Fruit fly (Drosophila melanogaster) whole organism, adult: Measurements from ENCODE around the gene sstn.

Experiments
- CG11617 ChIP-seq: fragments of 200-800 bp; sonication (Bioruptor generic); optimal IDR thresholded peaks from 2 replicates; lab custom pipeline; 2017; ENCODE audit warnings: mild to moderate bottlenecking, missing biosample characterization, missing genetic modification reagents, missing genetic modification characterization
- CG12768 ChIP-seq: fragments of 200-800 bp; sonication (Bioruptor generic); optimal IDR thresholded peaks from 2 replicates; lab custom pipeline; 2017; ENCODE audit warnings: missing biosample characterization, missing genetic modification characterization, mild to moderate bottlenecking, moderate library complexity, missing genetic modification reagents
- CG14711 ChIP-seq: fragments of 200-800 bp; sonication (Bioruptor generic); optimal IDR thresholded peaks from 2 replicates; lab custom pipeline; 2018; ENCODE audit warnings: missing biosample characterization, mild to moderate bottlenecking, missing genetic modification characterization, moderate library complexity
- CG1620 ChIP-seq: fragments of 200-800 bp; sonication (Bioruptor generic); optimal IDR thresholded peaks from 2 replicates; lab custom pipeline; 2016; ENCODE audit warnings: missing biosample characterization, missing genetic modification characterization
- CG33017 ChIP-seq: fragments of 200-800 bp; sonication (Bioruptor generic); optimal IDR thresholded peaks from 2 replicates; lab custom pipeline; 2018; ENCODE audit warnings: missing biosample characterization, mild to moderate bottlenecking, missing genetic modification characterization, moderate library complexity
- CG5204 ChIP-seq: fragments of 200-800 bp; sonication (Bioruptor generic); optimal IDR thresholded peaks from 2 replicates; lab custom pipeline; 2016; ENCODE audit warnings: missing biosample characterization, missing genetic modification characterization
- CG7045 ChIP-seq: fragments of 200-800 bp; sonication (Bioruptor generic); optimal IDR thresholded peaks from 2 replicates; lab custom pipeline; 2017; ENCODE audit warnings: missing biosample characterization, mild to moderate bottlenecking, missing genetic modification characterization
- CG7101 ChIP-seq: fragments of 200-800 bp; sonication (Bioruptor generic); optimal IDR thresholded peaks from 2 replicates; lab custom pipeline; 2018; ENCODE audit warnings: missing biosample characterization, mild to moderate bottlenecking, missing genetic modification characterization, moderate library complexity
- Clk ChIP-seq: fragments of 200-800 bp; sonication (Bioruptor generic); optimal IDR thresholded peaks from 2 replicates; lab custom pipeline; 2017; ENCODE audit warnings: missing biosample characterization, missing genetic modification characterization
- Crg-1 ChIP-seq: fragments of 200-800 bp; sonication (Bioruptor generic); optimal IDR thresholded peaks from 2 replicates; lab custom pipeline; 2016; ENCODE audit warnings: missing biosample characterization, missing genetic modification characterization
- Hr96 ChIP-seq: fragments of 200-800 bp; sonication (Bioruptor generic); optimal IDR thresholded peaks from 2 replicates; lab custom pipeline; 2016; ENCODE audit warnings: missing biosample characterization, missing genetic modification characterization
- Mnt ChIP-seq: fragments of 200-800 bp; sonication (Bioruptor generic); optimal IDR thresholded peaks from 2 replicates; lab custom pipeline; 2016; ENCODE audit warnings: missing biosample characterization, mild to moderate bottlenecking, missing genetic modification characterization
- bab1 ChIP-seq: fragments of 200-800 bp; sonication (Bioruptor generic); optimal IDR thresholded peaks from 3 replicates; lab custom pipeline; 2019; ENCODE audit warnings: missing biosample characterization, mild to moderate bottlenecking, missing genetic modification characterization, moderate library complexity
- cic ChIP-seq: fragments of 200-800 bp; sonication (Bioruptor generic); optimal IDR thresholded peaks from 2 replicates; lab custom pipeline; 2017; ENCODE audit warnings: missing biosample characterization, mild to moderate bottlenecking, missing genetic modification characterization, moderate library complexity
- cnc ChIP-seq, 2 experiments: fragments of >200 bp; optimal IDR thresholded peaks; 2 replicates each; lab custom pipeline; 2017
- kay ChIP-seq: fragments of 200-800 bp; sonication (Bioruptor generic); peaks from one replicate; lab custom pipeline; 2016; ENCODE audit warnings: missing biosample characterization, missing genetic modification characterization, borderline replicate concordance
- ovo ChIP-seq: fragments of 200-800 bp; sonication (Bioruptor generic); optimal IDR thresholded peaks from 2 replicates; lab custom pipeline; 2016; ENCODE audit warnings: missing biosample characterization, missing genetic modification characterization
- pad ChIP-seq: fragments of 200-800 bp; sonication (Bioruptor generic); optimal IDR thresholded peaks from 3 replicates; lab custom pipeline; 2017; ENCODE audit warnings: missing biosample characterization, missing genetic modification characterization, mild to moderate bottlenecking, moderate library complexity, missing genetic modification reagents
- tj ChIP-seq: fragments of 200-800 bp; sonication (Bioruptor generic); optimal IDR thresholded peaks from 3 replicates; lab custom pipeline; 2017; ENCODE audit warnings: missing biosample characterization, mild to moderate bottlenecking, missing genetic modification characterization, moderate library complexity
- toe ChIP-seq: fragments of 200-800 bp; sonication (Bioruptor generic); optimal IDR thresholded peaks from 2 replicates; lab custom pipeline; 2016; ENCODE audit warnings: missing biosample characterization, missing genetic modification characterization

Gene sstn

DNA sequence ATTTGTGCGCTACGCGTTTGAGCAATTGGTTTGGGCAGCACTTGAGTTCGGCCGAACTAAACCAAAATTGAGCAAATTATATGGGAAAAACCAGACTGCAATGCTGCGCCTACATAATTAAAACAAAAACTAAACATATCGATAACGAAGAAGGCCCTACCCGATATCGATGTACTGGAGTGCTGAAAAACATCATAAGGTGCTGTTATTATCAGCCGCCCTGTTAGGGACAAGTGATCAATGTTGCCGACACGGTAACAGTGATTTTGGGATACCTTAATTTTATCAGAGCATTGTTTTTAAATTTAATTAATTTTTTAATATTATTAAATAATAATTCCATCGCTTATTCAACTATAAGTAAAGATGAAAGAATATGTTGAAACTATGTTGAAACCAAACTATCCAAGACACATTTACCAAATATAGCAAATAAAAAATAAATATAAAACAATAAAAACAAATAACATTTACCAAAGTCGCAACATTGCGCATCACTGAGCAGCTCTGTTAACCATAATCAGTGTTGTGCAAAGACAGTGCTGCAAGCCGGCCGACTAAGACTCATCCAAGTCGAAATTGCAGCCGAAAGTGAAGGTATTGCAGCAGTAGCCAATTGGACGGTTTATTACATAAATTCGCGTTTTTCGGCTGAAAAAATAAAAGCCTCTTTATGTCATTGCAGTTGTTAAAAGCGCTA, at the start of gene sstn, which contains the start of the genes Plp and GlyRS:
Gene sstn, minus strand, starts transcription at position 131 of the 700 bp plus-strand sequence.
Gene Plp, minus strand, starts transcription at position 136 of the 700 bp plus-strand sequence.
Gene GlyRS, plus strand, starts transcription at position 554 of the 700 bp plus-strand sequence.
- TF ChIP-seq CG33017 (tag; lab: Kevin White, UChicago) (no peak), pad (GFP tag; lab: Kevin White, UChicago) (peak; percentile 64), CG5204 (GFP tag; lab: Kevin White, UChicago) (no peak), Hr96 (no peak), CG7101 (tag; lab: Kevin White, UChicago) (peak; percentile 58), cic (GFP tag; lab: Kevin White, UChicago) (no peak), CG14711 (tag; lab: Kevin White, UChicago) (peak; percentile 60), Crg-1 (GFP tag; lab: Kevin White, UChicago) (peak; percentile 31), bab1 (GFP tag; lab: Kevin White, UChicago) (peak; percentile 58), cnc (optimal IDR thresholded peaks at IDR 0.05; lab: Kevin White, UChicago) (no peak), ovo (GFP tag; lab: Kevin White, UChicago) (peak; percentile 37), CG12768 (peak; percentile 54), kay (GFP tag; lab: Kevin White, UChicago) (peak; percentile 81), Mnt (peak; percentile 61), tj (GFP tag; lab: Kevin White, UChicago) (peak; percentile 34), Clk (no peak), CG1620 (GFP tag; lab: Kevin White, UChicago) (no peak), CG7045 (peak; percentile 36), CG11617 (GFP tag; lab: Kevin White, UChicago) (peak; percentile 57), toe (GFP tag; lab: Kevin White, UChicago) (no peak)

DNA sequence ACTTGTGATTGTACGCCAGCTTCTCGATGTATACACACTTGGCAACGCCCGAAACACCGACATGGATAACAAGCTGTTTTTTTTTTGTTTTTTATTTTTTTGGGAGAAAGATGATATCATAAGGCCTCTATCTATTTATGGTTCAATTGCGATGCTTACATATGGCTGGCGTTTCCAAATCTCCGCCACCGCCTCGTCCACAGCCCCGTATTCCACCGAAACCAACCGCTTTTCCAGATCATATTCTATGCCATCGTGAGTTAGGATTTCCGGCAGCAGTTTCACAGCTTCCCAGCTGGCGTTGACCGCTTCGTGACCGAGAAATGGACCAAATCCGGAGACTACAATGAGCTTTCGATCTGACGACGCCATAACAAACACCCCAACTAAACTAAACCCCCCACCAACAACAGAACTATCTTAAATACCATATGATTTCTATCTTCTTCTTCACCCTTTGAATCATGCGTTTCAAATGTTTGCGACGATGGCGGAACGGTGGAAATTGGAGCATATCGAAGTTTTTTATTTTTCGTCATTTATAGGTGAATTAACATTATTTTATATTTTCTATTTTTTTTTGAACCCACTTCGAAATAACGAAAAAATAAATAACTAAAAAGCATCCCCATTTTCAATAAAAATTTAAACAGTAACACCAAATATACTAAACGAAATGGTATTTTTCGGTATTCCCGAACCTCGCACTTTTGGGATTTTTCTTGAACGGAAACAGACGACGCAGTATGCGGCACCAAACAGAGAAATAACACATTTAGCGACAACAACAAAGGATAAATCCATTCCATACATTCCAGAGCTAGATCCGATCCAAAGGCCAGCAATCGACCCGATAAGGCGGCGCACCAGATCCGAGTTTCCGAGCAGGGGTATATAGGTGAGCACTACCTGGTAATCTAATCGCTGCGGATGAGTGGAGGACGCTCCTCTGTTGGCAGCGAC, 49.4 kb upstream of the sstn start, which contains the start of the genes CG32147 and Pex3:
Gene CG32147, minus strand, starts transcription at position 422 of the 963 bp plus-strand sequence.
Gene Pex3, plus strand, starts transcription at position 718 of the 963 bp plus-strand sequence.
- TF ChIP-seq tj (GFP tag; lab: Kevin White, UChicago) (peak; percentile 18), Clk (no peak), CG1620 (GFP tag; lab: Kevin White, UChicago) (peak; percentile 18), CG11617 (GFP tag; lab: Kevin White, UChicago) (no peak), CG12768 (no peak), kay (GFP tag; lab: Kevin White, UChicago) (peak; percentile 74), CG33017 (tag; lab: Kevin White, UChicago) (no peak), cnc (optimal IDR thresholded peaks at IDR 0.05; lab: Kevin White, UChicago) (no peak), toe (GFP tag; lab: Kevin White, UChicago) (no peak), cic (GFP tag; lab: Kevin White, UChicago) (no peak), pad (GFP tag; lab: Kevin White, UChicago) (no peak), Mnt (peak; percentile 21)

DNA sequence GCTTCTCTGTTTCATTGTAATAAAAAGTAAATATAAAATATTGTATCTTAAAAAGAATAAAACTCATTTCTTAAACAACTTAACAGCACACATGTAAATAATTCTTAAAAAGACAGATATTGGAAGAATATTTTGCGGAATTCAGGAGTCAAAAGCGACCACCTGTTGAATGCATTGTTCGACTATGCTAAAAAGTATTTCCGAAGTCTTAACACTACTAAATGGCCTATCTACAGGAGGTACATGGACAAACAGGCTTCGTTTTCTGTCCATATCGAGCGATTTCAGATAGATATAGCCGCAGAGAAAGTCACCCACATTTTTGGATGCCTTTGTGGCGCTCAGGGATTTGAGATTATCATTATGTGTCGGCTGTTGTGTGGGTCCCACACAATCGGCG, 48.6 kb upstream of the sstn start:
- TF ChIP-seq CG7045 (no peak), CG1620 (GFP tag; lab: Kevin White, UChicago) (no peak), tj (GFP tag; lab: Kevin White, UChicago) (no peak), kay (GFP tag; lab: Kevin White, UChicago) (no peak), toe (GFP tag; lab: Kevin White, UChicago) (no peak), cic (GFP tag; lab: Kevin White, UChicago) (no peak), CG33017 (tag; lab: Kevin White, UChicago) (no peak), Clk (no peak), CG7101 (tag; lab: Kevin White, UChicago) (no peak), CG12768 (no peak), ovo (GFP tag; lab: Kevin White, UChicago) (no peak), Hr96 (no peak), pad (GFP tag; lab: Kevin White, UChicago) (no peak), Mnt (no peak), CG11617 (GFP tag; lab: Kevin White, UChicago) (no peak), Crg-1 (GFP tag; lab: Kevin White, UChicago) (no peak)

DNA sequence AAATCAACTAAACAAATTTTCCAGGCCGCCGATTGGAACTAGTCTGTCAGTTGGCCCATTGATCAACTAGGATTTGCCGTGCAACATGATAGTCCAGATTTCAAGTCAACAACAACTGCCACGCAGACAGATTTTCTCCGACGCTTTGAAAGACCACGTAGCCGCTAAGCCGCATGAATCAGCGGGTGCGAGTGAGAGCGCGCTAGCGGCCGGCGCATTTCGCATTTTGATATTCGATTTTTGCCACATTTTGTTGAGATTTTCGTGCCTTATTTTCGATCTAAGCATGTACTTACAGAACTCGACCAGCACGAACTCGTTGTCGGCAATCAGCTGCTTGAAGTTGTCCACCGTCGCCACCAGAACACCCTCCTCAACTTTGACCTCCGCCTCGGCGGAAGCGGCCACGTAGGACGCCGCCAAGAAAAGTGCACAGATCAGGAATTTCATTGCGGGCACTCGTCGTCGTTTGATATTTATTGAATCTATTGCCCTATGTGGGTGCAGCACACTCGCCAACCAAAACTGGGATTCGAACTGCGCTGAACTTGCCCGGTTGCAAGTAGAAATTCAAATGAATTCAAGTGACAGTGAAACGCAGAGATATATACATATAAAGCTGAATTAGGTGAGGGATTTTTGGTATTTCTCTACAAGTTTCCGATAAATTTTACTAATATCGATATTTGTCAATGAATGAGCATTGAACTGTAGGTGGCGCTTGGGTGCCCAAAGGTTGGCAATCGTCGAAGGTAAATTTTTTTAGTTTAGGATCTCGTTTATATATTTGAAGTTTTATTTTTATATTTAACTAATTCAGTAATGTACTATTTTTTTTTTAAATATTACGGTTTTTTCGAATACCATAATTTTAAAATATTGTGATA, 47.7 kb upstream of the sstn start, which contains the start of gene Pdi:
Gene Pdi, minus strand, starts transcription at position 837 of the 887 bp plus-strand sequence.
- TF ChIP-seq Mnt (peak; percentile 33), ovo (GFP tag; lab: Kevin White, UChicago) (no peak), cic (GFP tag; lab: Kevin White, UChicago) (peak; percentile 3), bab1 (GFP tag; lab: Kevin White, UChicago) (peak; percentile 81), CG14711 (tag; lab: Kevin White, UChicago) (no peak), CG1620 (GFP tag; lab: Kevin White, UChicago) (peak; percentile 57), CG7045 (no peak), CG12768 (peak; percentile 34), Crg-1 (GFP tag; lab: Kevin White, UChicago) (peak; percentile 6), CG7101 (tag; lab: Kevin White, UChicago) (peak; percentile 53), CG11617 (GFP tag; lab: Kevin White, UChicago) (no peak), Hr96 (peak; percentile 36), Clk (no peak), kay (GFP tag; lab: Kevin White, UChicago) (peak; percentile 28), CG5204 (GFP tag; lab: Kevin White, UChicago) (no peak), toe (GFP tag; lab: Kevin White, UChicago) (peak; percentile 41), CG33017 (tag; lab: Kevin White, UChicago) (peak; percentile 51), tj (GFP tag; lab: Kevin White, UChicago) (peak; percentile 77), pad (GFP tag; lab: Kevin White, UChicago) (no peak), cnc (optimal IDR thresholded peaks at IDR 0.05; lab: Kevin White, UChicago) (no peak)
